Worm (Caenorhabditis elegans) whole organism, young adult: ENCODE measurements around the gene rpia-1.

ENCODE experiments used
- C06A6.2 ChIP-seq: fragments of 200-800 bp; sonication (Bioruptor generic); conservative IDR thresholded peaks from 2 replicates; pipeline ENCODE4 v1.3.6; 2022; ENCODE audit warnings: missing genetic modification characterization, missing compliant biosample characterization
- D2030.7 ChIP-seq: fragments of 200-800 bp; sonication (Bioruptor generic); IDR thresholded peaks from 2 replicates; pipeline ENCODE4 v1.3.6; 2022; ENCODE audit warnings: missing genetic modification reagents, missing genetic modification characterization, missing compliant biosample characterization
- F10E7.11 ChIP-seq: sonication (generic microtip); optimal IDR thresholded peaks from 2 replicates; lab custom pipeline; 2017; ENCODE audit warnings: mild to moderate bottlenecking, missing genetic modification characterization, moderate library complexity, missing compliant biosample characterization
- F39B2.1 ChIP-seq: fragments of 200-800 bp; sonication (Bioruptor generic); IDR thresholded peaks from 2 replicates; pipeline ENCODE4 v1.3.6; 2022; ENCODE audit warnings: missing genetic modification reagents, missing genetic modification characterization, missing compliant biosample characterization
- F52B5.7 ChIP-seq: sonication (generic microtip); optimal IDR thresholded peaks from 2 replicates; lab custom pipeline; 2016; ENCODE audit warnings: mild to moderate bottlenecking, missing genetic modification characterization, missing compliant biosample characterization
- F55B11.4 ChIP-seq: sonication (generic microtip); optimal IDR thresholded peaks from 2 replicates; lab custom pipeline; 2016; ENCODE audit warnings: missing compliant biosample characterization, missing genetic modification characterization, borderline replicate concordance; ENCODE audit not compliant: insufficient read depth
- K11D2.4 ChIP-seq: fragments of 200-800 bp; sonication (Bioruptor generic); IDR thresholded peaks from 2 replicates; pipeline ENCODE4 v1.3.6; 2022; ENCODE audit warnings: missing genetic modification reagents, missing genetic modification characterization, missing compliant biosample characterization
- K12H6.12 ChIP-seq: fragments of 200-800 bp; sonication (Bioruptor generic); optimal IDR thresholded peaks from 2 replicates; lab custom pipeline; 2018; ENCODE audit warnings: mild to moderate bottlenecking, missing genetic modification characterization, missing compliant biosample characterization
- T07F8.4 ChIP-seq: sonication (generic microtip); optimal IDR thresholded peaks from 2 replicates; lab custom pipeline; 2016; ENCODE audit warnings: mild to moderate bottlenecking, missing genetic modification characterization, moderate library complexity, missing compliant biosample characterization
- Y56A3A.18 ChIP-seq: fragments of 200-800 bp; sonication (Bioruptor generic); IDR thresholded peaks from 2 replicates; pipeline ENCODE4 v1.3.6; 2022; ENCODE audit warnings: missing genetic modification reagents, missing genetic modification characterization, missing compliant biosample characterization
- Y67H2A.10 ChIP-seq: fragments of 200-800 bp; sonication (Bioruptor generic); conservative IDR thresholded peaks from 2 replicates; pipeline ENCODE4 v1.3.6; 2022; ENCODE audit warnings: missing genetic modification reagents, missing genetic modification characterization, missing compliant biosample characterization
- Y79H2A.3 ChIP-seq: fragments of 200-800 bp; sonication (Bioruptor generic); conservative IDR thresholded peaks from 2 replicates; pipeline ENCODE4 v1.3.6; 2022; ENCODE audit warnings: missing genetic modification reagents, missing genetic modification characterization, missing compliant biosample characterization
- ZK185.1 ChIP-seq: sonication (generic microtip); optimal IDR thresholded peaks from 2 replicates; lab custom pipeline; 2016; ENCODE audit warnings: mild to moderate bottlenecking, missing genetic modification characterization, missing compliant biosample characterization; ENCODE audit not compliant: poor library complexity, severe bottlenecking
- ama-1 ChIP-seq, 3 experiments: fragments of 150-350 bp in 1 of 3; sonication (generic microtip) in 2 of 3; optimal IDR thresholded peaks; 2 replicates each; lab custom pipeline; 2014 to 2018; ENCODE audit warnings: missing biosample characterization in 2 of 3, missing genetic modification characterization in 2 of 3, missing genetic modification reagents in 2 of 3
- aptf-2 ChIP-seq: fragments of 200-800 bp; sonication (Bioruptor generic); conservative IDR thresholded peaks from 2 replicates; pipeline ENCODE4 v1.3.6; 2022; ENCODE audit warnings: missing genetic modification reagents, missing genetic modification characterization, missing compliant biosample characterization
- athp-1 ChIP-seq: sonication (generic microtip); optimal IDR thresholded peaks from 2 replicates; lab custom pipeline; 2017; ENCODE audit warnings: mild to moderate bottlenecking, missing genetic modification characterization, missing compliant biosample characterization
- attf-3 ChIP-seq: fragments of 200-800 bp; sonication (Bioruptor generic); conservative IDR thresholded peaks from 2 replicates; pipeline ENCODE4 v1.3.6; 2022; ENCODE audit warnings: missing genetic modification reagents, missing genetic modification characterization, missing compliant biosample characterization
- ccch-3 ChIP-seq: fragments of 200-800 bp; sonication (Bioruptor generic); optimal IDR thresholded peaks from 2 replicates; lab custom pipeline; 2018; ENCODE audit warnings: mild to moderate bottlenecking, missing genetic modification characterization, missing compliant biosample characterization
- ceh-100 ChIP-seq: fragments of 200-800 bp; sonication (Bioruptor generic); IDR thresholded peaks from 2 replicates; pipeline ENCODE4 v1.3.6; 2022; ENCODE audit warnings: missing genetic modification reagents, missing genetic modification characterization, missing compliant biosample characterization
- ceh-27 ChIP-seq: fragments of 200-800 bp; sonication (Bioruptor generic); optimal IDR thresholded peaks from 2 replicates; lab custom pipeline; 2018; ENCODE audit warnings: mild to moderate bottlenecking, missing genetic modification characterization, moderate library complexity, missing compliant biosample characterization
- ceh-91 ChIP-seq: fragments of 200-800 bp; sonication (Bioruptor generic); IDR thresholded peaks from 2 replicates; pipeline ENCODE4 v1.3.6; 2022; ENCODE audit warnings: missing genetic modification reagents, missing genetic modification characterization, missing compliant biosample characterization
- chd-7 ChIP-seq: sonication (generic microtip); optimal IDR thresholded peaks from 2 replicates; lab custom pipeline; 2016; ENCODE audit warnings: mild to moderate bottlenecking, missing genetic modification characterization, moderate library complexity, missing compliant biosample characterization
- die-1 ChIP-seq: sonication (generic microtip); optimal IDR thresholded peaks from 2 replicates; lab custom pipeline; 2016; ENCODE audit warnings: missing genotype, mild to moderate bottlenecking, missing genetic modification characterization, missing compliant biosample characterization
- dox-1 ChIP-seq: fragments of 200-800 bp; sonication (Bioruptor generic); IDR thresholded peaks from 2 replicates; pipeline ENCODE4 v1.3.6; 2022; ENCODE audit warnings: missing genetic modification reagents, missing genetic modification characterization, missing compliant biosample characterization
- ekl-4 ChIP-seq: fragments of 200-800 bp; sonication (Bioruptor generic); IDR thresholded peaks from 2 replicates; pipeline ENCODE4 v1.3.6; 2022; ENCODE audit warnings: missing genetic modification reagents, missing genetic modification characterization, missing compliant biosample characterization
- hmg-1.2 ChIP-seq: fragments of 200-800 bp; sonication (Bioruptor generic); IDR thresholded peaks from 2 replicates; pipeline ENCODE4 v1.3.6; 2022; ENCODE audit warnings: missing genetic modification reagents, missing genetic modification characterization, missing compliant biosample characterization
- let-526 ChIP-seq: fragments of 200-800 bp; sonication (Bioruptor generic); IDR thresholded peaks from 2 replicates; pipeline ENCODE4 v1.3.6; 2022; ENCODE audit warnings: missing genetic modification reagents, missing genetic modification characterization, missing compliant biosample characterization
- lin-26 ChIP-seq: fragments of 200-800 bp; sonication (Bioruptor generic); IDR thresholded peaks from 2 replicates; pipeline ENCODE4 v1.3.6; 2022; ENCODE audit warnings: missing genetic modification reagents, missing genetic modification characterization, missing compliant biosample characterization
- lin-35 ChIP-seq, 3 experiments: fragments of 150-350 bp in 2 of 3; sonication (generic microtip) in 1 of 3; optimal IDR thresholded peaks; 2 replicates each; lab custom pipeline; 2014 to 2018; ENCODE audit warnings: missing biosample characterization in 3 of 3, missing genetic modification characterization in 3 of 3, missing genetic modification reagents in 3 of 3
- lin-40 ChIP-seq: sonication (generic microtip); optimal IDR thresholded peaks from 2 replicates; lab custom pipeline; 2016; ENCODE audit warnings: missing genetic modification characterization, mild to moderate bottlenecking, missing compliant biosample characterization, missing genotype, missing genetic modification reagents
- lir-1 ChIP-seq: fragments of 200-800 bp; sonication (Bioruptor generic); conservative IDR thresholded peaks from 2 replicates; pipeline ENCODE4 v1.3.6; 2022; ENCODE audit warnings: missing genetic modification reagents, missing genetic modification characterization, missing compliant biosample characterization
- lsl-1 ChIP-seq: fragments of 200-800 bp; sonication (Bioruptor generic); optimal IDR thresholded peaks from 2 replicates; lab custom pipeline; 2018; ENCODE audit warnings: mild to moderate bottlenecking, missing genetic modification characterization, moderate library complexity, missing compliant biosample characterization
- madf-6 ChIP-seq: fragments of 200-800 bp; sonication (Bioruptor generic); IDR thresholded peaks from 2 replicates; pipeline ENCODE4 v1.3.6; 2022; ENCODE audit warnings: missing genetic modification reagents, missing genetic modification characterization, missing compliant biosample characterization
- nfya-1 ChIP-seq: sonication (generic microtip); optimal IDR thresholded peaks from 2 replicates; lab custom pipeline; 2017; ENCODE audit warnings: antibody characterized with exemption, missing compliant biosample characterization, missing genetic modification characterization, borderline replicate concordance; ENCODE audit not compliant: insufficient read depth
- nhr-179 ChIP-seq: sonication (generic microtip); optimal IDR thresholded peaks from 2 replicates; lab custom pipeline; 2016; ENCODE audit warnings: mild to moderate bottlenecking, missing genetic modification characterization, missing compliant biosample characterization
- nhr-80 ChIP-seq: sonication (generic microtip); optimal IDR thresholded peaks from 2 replicates; lab custom pipeline; 2016; ENCODE audit warnings: missing genetic modification characterization, missing compliant biosample characterization
- nhr-90 ChIP-seq: sonication (generic microtip); optimal IDR thresholded peaks from 2 replicates; lab custom pipeline; 2016; ENCODE audit warnings: missing genotype, mild to moderate bottlenecking, missing genetic modification characterization, missing compliant biosample characterization
- pha-4 ChIP-seq: fragments of 150-350 bp; sonication (generic microtip); optimal IDR thresholded peaks from 2 replicates; lab custom pipeline; 2014; ENCODE audit warnings: missing biosample characterization, missing genetic modification reagents, missing genetic modification characterization
- rcor-1 ChIP-seq: fragments of 200-800 bp; sonication (Bioruptor generic); IDR thresholded peaks from 2 replicates; pipeline ENCODE4 v1.3.6; 2022; ENCODE audit warnings: missing genetic modification reagents, missing genetic modification characterization, missing compliant biosample characterization
- rec-8 ChIP-seq, 2 experiments: sonication (generic microtip); optimal IDR thresholded peaks; 2 replicates each; lab custom pipeline; 2016; ENCODE audit warnings: mild to moderate bottlenecking in 2 of 2, missing genetic modification characterization in 2 of 2, missing genetic modification reagents in 2 of 2, missing genotype in 2 of 2, missing biosample characterization in 1 of 2, missing compliant biosample characterization in 1 of 2, moderate library complexity in 1 of 2
- repo-1 ChIP-seq: sonication (generic microtip); optimal IDR thresholded peaks from 2 replicates; lab custom pipeline; 2017; ENCODE audit warnings: mild to moderate bottlenecking, missing genetic modification characterization, missing compliant biosample characterization
- tlf-1 ChIP-seq: fragments of 200-800 bp; sonication (Bioruptor generic); optimal IDR thresholded peaks from 2 replicates; lab custom pipeline; 2018; ENCODE audit warnings: mild to moderate bottlenecking, missing genetic modification characterization, missing compliant biosample characterization
- unc-62 ChIP-seq: fragments of 150-350 bp; optimal IDR thresholded peaks from 2 replicates; lab custom pipeline; 2014; ENCODE audit warnings: missing biosample characterization, missing genetic modification reagents, missing genetic modification characterization
- ztf-18 ChIP-seq: sonication (generic microtip); optimal IDR thresholded peaks from 2 replicates; lab custom pipeline; 2016; ENCODE audit warnings: missing genotype, mild to moderate bottlenecking, missing genetic modification characterization, missing compliant biosample characterization
- ztf-22 ChIP-seq: fragments of 200-800 bp; sonication (Bioruptor generic); optimal IDR thresholded peaks from 2 replicates; lab custom pipeline; 2018; ENCODE audit warnings: mild to moderate bottlenecking, missing genetic modification characterization, moderate library complexity, missing compliant biosample characterization
- ztf-3 ChIP-seq: fragments of 200-800 bp; sonication (Bioruptor generic); optimal IDR thresholded peaks from 2 replicates; lab custom pipeline; 2018; ENCODE audit warnings: mild to moderate bottlenecking, missing genetic modification characterization, missing compliant biosample characterization
- ztf-6 ChIP-seq: fragments of 200-800 bp; sonication (Bioruptor generic); IDR thresholded peaks from 2 replicates; pipeline ENCODE4 v1.3.6; 2022; ENCODE audit warnings: missing genetic modification reagents, missing genetic modification characterization, missing compliant biosample characterization

The rpia-1 gene

DNA sequence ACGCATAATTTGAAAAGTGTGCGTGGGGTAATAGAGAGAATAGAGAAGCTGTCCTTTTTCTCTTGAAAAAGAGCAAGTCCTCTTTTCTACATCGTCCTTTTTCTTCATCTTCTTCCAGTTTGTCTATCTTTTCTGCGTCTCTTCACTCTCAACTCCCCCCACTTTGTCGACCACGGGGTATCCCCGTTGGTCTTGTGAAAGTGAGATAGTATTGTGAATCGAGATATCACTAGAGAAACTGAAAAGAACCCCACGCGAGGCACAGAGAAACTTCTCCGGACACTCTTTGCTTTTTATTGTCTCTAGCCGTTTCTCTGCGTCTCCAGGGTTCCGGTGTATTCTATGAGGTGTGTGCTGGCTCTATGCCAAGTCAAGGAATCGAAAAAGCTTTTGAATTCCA, 32.7 kb downstream of the rpia-1 start (continued):
- TF ChIP-seq rec-8 (tag; optimal IDR thresholded peaks at IDR 0.05; lab: Kevin White, UChicago) (no peak), lin-35 (GFP tag; optimal IDR thresholded peaks at IDR 0.05; lab: Kevin White, UChicago) (peak in 1 of 3 experiments; percentile 75), ZK185.1 (peak; percentile 54), lsl-1 (peak; percentile 3), lir-1 (GFP tag; lab: Robert Waterston, UW) (peak; percentile 33; the same call in 1 of the 2 replicates), nhr-179 (tag; lab: Kevin White, UChicago) (no peak), K12H6.12 (tag; lab: Kevin White, UChicago) (peak; percentile 94), ekl-4 (GFP tag; lab: Robert Waterston, UW) (peak; percentile 85), nfya-1 (no peak), lin-40 (tag; lab: Kevin White, UChicago) (peak; percentile 89), aptf-2 (GFP tag; lab: Robert Waterston, UW) (no peak), unc-62 (GFP tag; lab: Kevin White, UChicago) (peak; percentile 29), ceh-91 (GFP tag; lab: Robert Waterston, UW) (no peak), nhr-90 (peak; percentile 19), F55B11.4 (tag; lab: Kevin White, UChicago) (no peak), madf-6 (GFP tag; lab: Robert Waterston, UW) (0 out of 2 replicates have a peak, but pooled peaks have one; percentile 18), C06A6.2 (GFP tag; lab: Robert Waterston, UW) (peak; percentile 82), ztf-22 (GFP tag; lab: Kevin White, UChicago) (no peak), Y67H2A.10 (peak; percentile 42; the same call in 1 of the 2 replicates), D2030.7 (GFP tag; lab: Robert Waterston, UW) (no peak), Y56A3A.18 (GFP tag; lab: Robert Waterston, UW) (0 out of 2 replicates have a peak, but pooled peaks have one; percentile 50), Y79H2A.3 (0 out of 2 replicates have a peak, but pooled peaks have one; percentile 44), K11D2.4 (GFP tag; lab: Robert Waterston, UW) (peak; percentile 88), ama-1 (optimal IDR thresholded peaks at IDR 0.05; lab: Kevin White, UChicago) (peak; percentile 3), ama-1 (GFP tag; optimal IDR thresholded peaks at IDR 0.05; lab: Kevin White, UChicago) (no peak), ztf-6 (no peak), F39B2.1 (0 out of 2 replicates have a peak, but pooled peaks have one; percentile 43), ceh-27 (GFP tag; lab: Kevin White, UChicago) (peak; percentile 83), ceh-100 (GFP tag; lab: Robert Waterston, UW) (0 out of 2 replicates have a peak, but pooled peaks have one; percentile 44), ccch-3 (no peak), hmg-1.2 (peak; percentile 94), attf-3 (GFP tag; lab: Robert Waterston, UW) (peak; percentile 49), ztf-18 (peak; percentile 18), let-526 (GFP tag; lab: Robert Waterston, UW) (peak; percentile 12; the same call in 1 of the 2 replicates), rcor-1 (GFP tag; lab: Robert Waterston, UW) (peak; percentile 30; the same call in 1 of the 2 replicates), die-1 (tag; lab: Kevin White, UChicago) (peak; percentile 39), T07F8.4 (tag; lab: Kevin White, UChicago) (peak; percentile 4), repo-1 (tag; lab: Kevin White, UChicago) (peak; percentile 55), dox-1 (GFP tag; lab: Robert Waterston, UW) (peak; percentile 73), pha-4 (tag; lab: Kevin White, UChicago) (peak; percentile 38), tlf-1 (peak; percentile 60), F52B5.7 (tag; lab: Kevin White, UChicago) (peak; percentile 58), nhr-80 (tag; lab: Kevin White, UChicago) (peak; percentile 77), ztf-3 (peak; percentile 45), athp-1 (tag; lab: Kevin White, UChicago) (peak; percentile 18), lin-26 (0 out of 2 replicates have a peak, but pooled peaks have one; percentile 43), F10E7.11 (no peak), chd-7 (tag; lab: Kevin White, UChicago) (peak; percentile 87)
